In the genomic region with DNA sequence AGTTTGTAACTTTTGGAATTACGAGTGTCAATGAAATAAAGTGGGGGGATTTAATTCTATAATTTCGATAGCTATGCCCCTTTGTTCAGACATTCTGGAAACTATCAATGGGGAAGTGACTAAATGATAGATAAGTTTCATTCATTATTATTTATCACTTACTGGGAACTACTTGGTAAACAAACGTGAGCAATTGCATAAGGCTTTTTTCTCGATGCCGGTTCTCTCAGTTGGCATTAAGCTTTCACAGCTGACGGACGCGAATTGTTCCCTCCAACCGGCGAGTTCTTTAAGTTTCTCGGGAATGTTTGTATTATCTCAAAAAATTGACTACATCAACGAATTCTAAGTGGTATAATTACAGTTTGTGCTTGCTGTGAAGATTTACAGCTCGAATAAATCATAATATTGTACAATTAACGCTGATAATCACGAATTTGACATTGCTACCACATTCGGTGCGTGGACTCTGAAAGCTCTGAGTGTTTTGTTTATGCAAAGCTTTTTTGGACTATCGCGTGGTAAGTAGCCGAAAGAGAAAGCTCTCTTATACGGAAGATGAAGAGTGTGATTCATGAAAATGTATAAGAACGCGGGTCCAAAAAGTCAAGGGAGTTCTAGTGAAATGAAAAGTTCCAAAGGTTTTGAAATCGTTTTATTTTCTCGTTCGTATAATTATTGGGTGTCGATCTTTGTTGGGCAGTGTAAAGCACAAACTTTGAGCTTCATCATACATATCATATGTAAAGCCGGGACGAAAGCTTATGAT, we compare ENCODE assay signal across 5 fruit fly cellular contexts.
A peak's percentile ranks its signal among the peaks of the same experiment; 100 is the strongest.
TF ChIP-seq lines count a peak whose summit lies in the region.

A gene (plus strand): TSS at position 228 of the 769 bp plus-strand sequence.

TF ChIP-seq in whole organism, adult, 20 proteins besides CTCF, POLR2A, EP300 and RAD21 (continued from another document):
- no peak for TF ChIP-seq cnc (optimal IDR thresholded peaks at IDR 0.05; lab: Kevin White, UChicago)
- peak; percentile 58 for TF ChIP-seq CG7101 (tag; optimal IDR thresholded peaks at IDR 0.05; lab: Kevin White, UChicago)
- TF ChIP-seq bab1 (GFP tag; optimal IDR thresholded peaks at IDR 0.05; lab: Kevin White, UChicago): no peak
- peak; percentile 30 for TF ChIP-seq CG11617 (GFP tag; optimal IDR thresholded peaks at IDR 0.05; lab: Kevin White, UChicago)

TF ChIP-seq in whole organism, embryonic, 481 proteins besides CTCF, POLR2A, EP300 and RAD21 (continued from another document and continues in another):
- TF ChIP-seq CG18262 (tag; optimal IDR thresholded peaks at IDR 0.05; lab: Kevin White, UChicago) (peak; percentile 69), CHES-1-like (GFP tag; optimal IDR thresholded peaks at IDR 0.05; lab: Kevin White, UChicago) (peak; percentile 79), pb (GFP tag; optimal IDR thresholded peaks at IDR 0.05; lab: Kevin White, UChicago) (peak; percentile 77), CG17802 (tag; optimal IDR thresholded peaks at IDR 0.05; lab: Kevin White, UChicago) (peak; percentile 41), CG6683 (GFP tag; optimal IDR thresholded peaks at IDR 0.05; lab: Kevin White, UChicago) (peak; percentile 64), lilli (GFP tag; optimal IDR thresholded peaks at IDR 0.05; lab: Kevin White, UChicago) (peak; percentile 92), pros (GFP tag; optimal IDR thresholded peaks at IDR 0.05; lab: Kevin White, UChicago) (no peak), Oaz (GFP tag; IDR thresholded peaks at IDR 0.05; lab: Robert Waterston, UW) (no peak), sc (optimal IDR thresholded peaks at IDR 0.05; lab: Kevin White, UChicago) (no peak), sc (GFP tag; optimal IDR thresholded peaks at IDR 0.05; lab: Kevin White, UChicago) (no peak), CG12236 (GFP tag; optimal IDR thresholded peaks at IDR 0.05; lab: Kevin White, UChicago) (no peak), Dp (GFP tag; optimal IDR thresholded peaks at IDR 0.05; lab: Kevin White, UChicago) (no peak), CG7271 (tag; optimal IDR thresholded peaks at IDR 0.05; lab: Kevin White, UChicago) (no peak), tin (GFP tag; optimal IDR thresholded peaks at IDR 0.05; lab: Kevin White, UChicago) (peak; percentile 72), Dad (GFP tag; optimal IDR thresholded peaks at IDR 0.05; lab: Kevin White, UChicago) (peak; percentile 67), CG1603 (tag; optimal IDR thresholded peaks at IDR 0.05; lab: Kevin White, UChicago) (peak; percentile 74), jing (GFP tag; optimal IDR thresholded peaks at IDR 0.05; lab: Kevin White, UChicago) (no peak), en (GFP tag; optimal IDR thresholded peaks at IDR 0.05; lab: Kevin White, UChicago) (peak; percentile 66), fu2 (GFP tag; optimal IDR thresholded peaks at IDR 0.05; lab: Kevin White, UChicago) (peak; percentile 74), hb (GFP tag; IDR thresholded peaks at IDR 0.05; lab: Robert Waterston, UW; ENCODE audit: partially characterized antibody) (no peak), CG32767 (GFP tag; IDR thresholded peaks at IDR 0.05; lab: Robert Waterston, UW) (peak; percentile 70), CG7745 (tag; optimal IDR thresholded peaks at IDR 0.05; lab: Kevin White, UChicago) (no peak), CG11247 (GFP tag; IDR thresholded peaks at IDR 0.05; lab: Robert Waterston, UW) (peak; percentile 75), fd102C (GFP tag; optimal IDR thresholded peaks at IDR 0.05; lab: Kevin White, UChicago) (no peak), CG6175 (GFP tag; IDR thresholded peaks at IDR 0.05; lab: Robert Waterston, UW) (no peak), crol (GFP tag; IDR thresholded peaks at IDR 0.05; lab: Robert Waterston, UW) (no peak), Med (GFP tag; lab: Kevin White, UChicago) (peak; percentile 98), CG15514 (GFP tag; optimal IDR thresholded peaks at IDR 0.05; lab: Kevin White, UChicago) (peak; percentile 79), Hr51 (GFP tag; optimal IDR thresholded peaks at IDR 0.05; lab: Kevin White, UChicago) (peak; percentile 58 to 85), dpn (GFP tag; optimal IDR thresholded peaks at IDR 0.05; lab: Kevin White, UChicago) (peak; percentile 85 to 87)

TF ChIP-seq in whole organism, prepupa, 60 proteins besides CTCF, POLR2A, EP300 and RAD21 (continued from another document and continues in another):
- TF ChIP-seq achi (GFP tag; optimal IDR thresholded peaks at IDR 0.05; lab: Kevin White, UChicago) (peak; percentile 77), Smox (GFP tag; optimal IDR thresholded peaks at IDR 0.05; lab: Kevin White, UChicago) (peak; percentile 79), Blimp-1 (GFP tag; optimal IDR thresholded peaks at IDR 0.05; lab: Kevin White, UChicago) (peak; percentile 27), fd85E (GFP tag; optimal IDR thresholded peaks at IDR 0.05; lab: Kevin White, UChicago) (peak; percentile 57), Eip78C (GFP tag; lab: Kevin White, UChicago) (peak; percentile 94), lz (GFP tag; optimal IDR thresholded peaks at IDR 0.05; lab: Kevin White, UChicago) (peak; percentile 76), Gug (GFP tag; IDR thresholded peaks at IDR 0.05; lab: Robert Waterston, UW) (peak; percentile 74), OdsH (GFP tag; optimal IDR thresholded peaks at IDR 0.05; lab: Kevin White, UChicago) (peak; percentile 74), Ets21C (GFP tag; optimal IDR thresholded peaks at IDR 0.05; lab: Kevin White, UChicago) (peak; percentile 43), CG6792 (GFP tag; optimal IDR thresholded peaks at IDR 0.05; lab: Kevin White, UChicago) (peak; percentile 67), CG11902 (GFP tag; optimal IDR thresholded peaks at IDR 0.05; lab: Kevin White, UChicago) (peak; percentile 16), spab (GFP tag; optimal IDR thresholded peaks at IDR 0.05; lab: Kevin White, UChicago) (peak; percentile 47), Eip75B (GFP tag; optimal IDR thresholded peaks at IDR 0.05; lab: Kevin White, UChicago) (peak; percentile 77), CG7368 (GFP tag; optimal IDR thresholded peaks at IDR 0.05; lab: Kevin White, UChicago) (peak; percentile 83), CG8119 (GFP tag; IDR thresholded peaks at IDR 0.05; lab: Robert Waterston, UW) (peak; percentile 79), CG6276 (GFP tag; optimal IDR thresholded peaks at IDR 0.05; lab: Kevin White, UChicago) (peak; percentile 72), Sox14 (GFP tag; optimal IDR thresholded peaks at IDR 0.05; lab: Kevin White, UChicago) (peak; percentile 75), Hr38 (GFP tag; optimal IDR thresholded peaks at IDR 0.05; lab: Kevin White, UChicago) (no peak), fkh (GFP tag; optimal IDR thresholded peaks at IDR 0.05; lab: Kevin White, UChicago) (peak; percentile 41), Hr4 (GFP tag; optimal IDR thresholded peaks at IDR 0.05; lab: Kevin White, UChicago) (peak; percentile 78), CG16779 (tag; optimal IDR thresholded peaks at IDR 0.05; lab: Kevin White, UChicago) (peak; percentile 32), CG10631 (GFP tag; optimal IDR thresholded peaks at IDR 0.05; lab: Kevin White, UChicago) (peak; percentile 61), eg (GFP tag; IDR thresholded peaks at IDR 0.05; lab: Robert Waterston, UW) (peak; percentile 93), Met (GFP tag; optimal IDR thresholded peaks at IDR 0.05; lab: Kevin White, UChicago) (peak; percentile 77), Hr39 (GFP tag; optimal IDR thresholded peaks at IDR 0.05; lab: Kevin White, UChicago) (peak; percentile 76), CG4318 (GFP tag; optimal IDR thresholded peaks at IDR 0.05; lab: Kevin White, UChicago) (peak; percentile 22), CG32006 (GFP tag; optimal IDR thresholded peaks at IDR 0.05; lab: Kevin White, UChicago) (peak; percentile 69), CG8319 (GFP tag; optimal IDR thresholded peaks at IDR 0.05; lab: Kevin White, UChicago) (peak; percentile 57), svp (GFP tag; lab: Kevin White, UChicago) (peak; percentile 87), salr (GFP tag; optimal IDR thresholded peaks at IDR 0.05; lab: Kevin White, UChicago) (peak in 1 of 2 experiments; percentile 29), Sox15 (GFP tag; optimal IDR thresholded peaks at IDR 0.05; lab: Kevin White, UChicago) (peak; percentile 2)

TF ChIP-seq in whole organism, pupa, 21 proteins besides CTCF, POLR2A, EP300 and RAD21 (continued from another document):
- TF ChIP-seq CG8301 (tag; optimal IDR thresholded peaks at IDR 0.05; lab: Kevin White, UChicago): peak; percentile 68
- TF ChIP-seq Pif1B (GFP tag; optimal IDR thresholded peaks at IDR 0.05; lab: Kevin White, UChicago): peak; percentile 74

TF ChIP-seq in whole organism, wandering third instar larva, 38 proteins besides CTCF, POLR2A, EP300 and RAD21 (continued from another document):
- no peak for TF ChIP-seq pan (optimal IDR thresholded peaks at IDR 0.05; lab: Kevin White, UChicago)
- peak; percentile 76 for TF ChIP-seq fru (GFP tag; optimal IDR thresholded peaks at IDR 0.05; lab: Kevin White, UChicago)
- TF ChIP-seq Vsx2 (GFP tag; optimal IDR thresholded peaks at IDR 0.05; lab: Kevin White, UChicago; ENCODE audit: partially characterized antibody): no peak
- peak; percentile 82 for TF ChIP-seq ey (GFP tag; optimal IDR thresholded peaks at IDR 0.05; lab: Kevin White, UChicago)
- no peak for TF ChIP-seq jim (GFP tag; optimal IDR thresholded peaks at IDR 0.05; lab: Kevin White, UChicago)
- no peak for TF ChIP-seq GATAd (GFP tag; optimal IDR thresholded peaks at IDR 0.05; lab: Kevin White, UChicago)
- TF ChIP-seq h (GFP tag; optimal IDR thresholded peaks at IDR 0.05; lab: Kevin White, UChicago): peak; percentile 84
- TF ChIP-seq Hr78 (GFP tag; optimal IDR thresholded peaks at IDR 0.05; lab: Kevin White, UChicago): no peak
- peak; percentile 74 for TF ChIP-seq Hnf4 (GFP tag; optimal IDR thresholded peaks at IDR 0.05; lab: Kevin White, UChicago)
- no peak for TF ChIP-seq Rel (GFP tag; optimal IDR thresholded peaks at IDR 0.05; lab: Kevin White, UChicago)
- TF ChIP-seq Rel (tag; optimal IDR thresholded peaks at IDR 0.05; lab: Kevin White, UChicago): no peak
- TF ChIP-seq Jra (GFP tag; optimal IDR thresholded peaks at IDR 0.05; lab: Kevin White, UChicago): peak; percentile 68
- TF ChIP-seq Dfd (GFP tag; optimal IDR thresholded peaks at IDR 0.05; lab: Kevin White, UChicago): no peak
- TF ChIP-seq tai (GFP tag; optimal IDR thresholded peaks at IDR 0.05; lab: Kevin White, UChicago): peak; percentile 72
- peak; percentile 57 for TF ChIP-seq woc (GFP tag; optimal IDR thresholded peaks at IDR 0.05; lab: Kevin White, UChicago)
- TF ChIP-seq Mio (GFP tag; optimal IDR thresholded peaks at IDR 0.05; lab: Kevin White, UChicago): no peak
- TF ChIP-seq dsf (GFP tag; optimal IDR thresholded peaks at IDR 0.05; lab: Kevin White, UChicago; ENCODE audit: borderline replicate concordance): peak; percentile 42
- peak; percentile 81 for TF ChIP-seq br (GFP tag; optimal IDR thresholded peaks at IDR 0.05; lab: Kevin White, UChicago)
- peak; percentile 75 to 85 for TF ChIP-seq foxo (GFP tag; optimal IDR thresholded peaks at IDR 0.05; lab: Kevin White, UChicago)
- TF ChIP-seq usp (GFP tag; optimal IDR thresholded peaks at IDR 0.05; lab: Kevin White, UChicago): no peak
